Worm (Caenorhabditis elegans) whole organism, L2 larva: Measurements from ENCODE around the gene R05F9.11.
"Not testable (repeated sequence)": the region's sequence is repeated elsewhere in the genome, so short reads cannot be mapped to it uniquely, and the experiment has no call there.

Experiments
- C34F6.9 ChIP-seq: fragments of 150-350 bp; optimal IDR thresholded peaks from 2 replicates; lab custom pipeline; 2014; ENCODE audit warnings: missing biosample characterization, missing genetic modification characterization
- F13H6.1 ChIP-seq: sonication (generic microtip); optimal IDR thresholded peaks from 2 replicates; lab custom pipeline; 2016; ENCODE audit warnings: missing genetic modification characterization, missing compliant biosample characterization
- R02D3.7 ChIP-seq: fragments of 150-350 bp; optimal IDR thresholded peaks from 2 replicates; lab custom pipeline; 2014; ENCODE audit warnings: missing biosample characterization, missing genetic modification characterization
- Y55F3AM.14 ChIP-seq: fragments of 200-800 bp; sonication (Bioruptor generic); optimal IDR thresholded peaks from 2 replicates; lab custom pipeline; 2018; ENCODE audit warnings: mild to moderate bottlenecking, missing genetic modification characterization, missing compliant biosample characterization
- ZK546.5 ChIP-seq: sonication (generic microtip); optimal IDR thresholded peaks from 2 replicates; lab custom pipeline; 2017; ENCODE audit warnings: missing biosample characterization, missing genetic modification characterization
- aly-2 ChIP-seq: fragments of 150-350 bp; optimal IDR thresholded peaks from 2 replicates; lab custom pipeline; 2014; ENCODE audit warnings: missing biosample characterization, missing genetic modification characterization
- ama-1 ChIP-seq: fragments of 150-350 bp; optimal IDR thresholded peaks from 2 replicates; lab custom pipeline; 2018; ENCODE audit warnings: inconsistent platforms
- blmp-1 ChIP-seq: sonication (generic microtip); optimal IDR thresholded peaks from 2 replicates; lab custom pipeline; 2017; ENCODE audit warnings: missing genetic modification characterization, mild to moderate bottlenecking, missing compliant biosample characterization, antibody characterized with exemption, moderate library complexity; ENCODE audit not compliant: insufficient read depth
- ceh-16 ChIP-seq: fragments of 150-350 bp; optimal IDR thresholded peaks from 2 replicates; lab custom pipeline; 2014; ENCODE audit warnings: missing biosample characterization, missing genetic modification characterization
- crh-2 ChIP-seq: sonication (generic microtip); optimal IDR thresholded peaks from 2 replicates; lab custom pipeline; 2017; ENCODE audit warnings: missing biosample characterization, missing genetic modification characterization
- dmd-4 ChIP-seq: sonication (generic microtip); optimal IDR thresholded peaks from 2 replicates; lab custom pipeline; 2017; ENCODE audit warnings: missing biosample characterization, missing genetic modification characterization
- elt-1 ChIP-seq: fragments of 150-350 bp; optimal IDR thresholded peaks from 2 replicates; lab custom pipeline; 2014; ENCODE audit warnings: missing biosample characterization, missing genetic modification characterization
- elt-3 ChIP-seq: sonication (generic microtip); optimal IDR thresholded peaks from 2 replicates; lab custom pipeline; 2017; ENCODE audit warnings: missing biosample characterization, missing genetic modification characterization
- fos-1 ChIP-seq: fragments of 150-350 bp; optimal IDR thresholded peaks from 2 replicates; lab custom pipeline; 2014; ENCODE audit warnings: missing biosample characterization, missing genetic modification characterization
- gmeb-1 ChIP-seq: fragments of 150-350 bp; optimal IDR thresholded peaks from 2 replicates; lab custom pipeline; 2014; ENCODE audit warnings: missing biosample characterization, missing genetic modification characterization
- lin-11 ChIP-seq: fragments of 150-350 bp; sonication (generic microtip); optimal IDR thresholded peaks from 2 replicates; lab custom pipeline; 2014; ENCODE audit warnings: missing biosample characterization, missing genetic modification characterization, inconsistent platforms, mixed read lengths
- lin-13 ChIP-seq: fragments of 150-350 bp; optimal IDR thresholded peaks from 2 replicates; lab custom pipeline; 2014; ENCODE audit warnings: missing biosample characterization, missing genetic modification reagents, missing genetic modification characterization
- lsy-2 ChIP-seq, 2 experiments: fragments of 150-350 bp in 1 of 2; sonication (generic microtip) in 1 of 2; optimal IDR thresholded peaks; 2 replicates each; lab custom pipeline; 2014 to 2017; ENCODE audit warnings: missing biosample characterization in 2 of 2, missing genetic modification characterization in 2 of 2
- mab-5 ChIP-seq: fragments of 150-350 bp; optimal IDR thresholded peaks from 2 replicates; lab custom pipeline; 2014; ENCODE audit warnings: missing biosample characterization, missing genetic modification characterization
- mbf-1 ChIP-seq: sonication (generic microtip); optimal IDR thresholded peaks from 2 replicates; lab custom pipeline; 2017; ENCODE audit warnings: missing biosample characterization, missing genetic modification characterization
- mdl-1 ChIP-seq, 2 experiments: fragments of 150-350 bp in 1 of 2; sonication (generic microtip) in 1 of 2; optimal IDR thresholded peaks; 2 replicates each; lab custom pipeline; 2017; ENCODE audit warnings: missing biosample characterization in 2 of 2, missing genetic modification characterization in 2 of 2
- nhr-12 ChIP-seq: fragments of 150-350 bp; optimal IDR thresholded peaks from 2 replicates; lab custom pipeline; 2014; ENCODE audit warnings: missing biosample characterization, missing genetic modification characterization
- nhr-129 ChIP-seq: fragments of 150-350 bp; optimal IDR thresholded peaks from 2 replicates; lab custom pipeline; 2014; ENCODE audit warnings: missing biosample characterization, missing genetic modification characterization
- nhr-21 ChIP-seq: fragments of 150-350 bp; optimal IDR thresholded peaks from 2 replicates; lab custom pipeline; 2014; ENCODE audit warnings: missing biosample characterization, missing genetic modification characterization
- nhr-237 ChIP-seq: fragments of 150-350 bp; optimal IDR thresholded peaks from 2 replicates; lab custom pipeline; 2014; ENCODE audit warnings: missing biosample characterization, missing genetic modification characterization
- nhr-25 ChIP-seq: fragments of 150-350 bp; sonication (generic microtip); optimal IDR thresholded peaks from 3 replicates; lab custom pipeline; 2014; ENCODE audit warnings: missing biosample characterization, missing genetic modification characterization
- nhr-6 ChIP-seq: fragments of 150-350 bp; optimal IDR thresholded peaks from 2 replicates; lab custom pipeline; 2014; ENCODE audit warnings: missing biosample characterization, missing genetic modification characterization
- nhr-77 ChIP-seq: fragments of 150-350 bp; optimal IDR thresholded peaks from 2 replicates; lab custom pipeline; 2014; ENCODE audit warnings: missing biosample characterization, missing genetic modification characterization
- peb-1 ChIP-seq: fragments of 150-350 bp; optimal IDR thresholded peaks from 2 replicates; lab custom pipeline; 2014; ENCODE audit warnings: missing biosample characterization, missing genetic modification characterization
- sem-4 ChIP-seq: fragments of 150-350 bp; optimal IDR thresholded peaks from 2 replicates; lab custom pipeline; 2014; ENCODE audit warnings: missing biosample characterization, missing genetic modification reagents, missing genetic modification characterization
- skn-1 ChIP-seq: sonication (generic microtip); optimal IDR thresholded peaks from 2 replicates; lab custom pipeline; 2017; ENCODE audit warnings: missing biosample characterization, missing genetic modification characterization
- sma-9 ChIP-seq, 2 experiments: fragments of 150-350 bp in 1 of 2; sonication (generic microtip) in 1 of 2; optimal IDR thresholded peaks; 2 replicates each; lab custom pipeline; 2014 to 2016; ENCODE audit warnings: missing genetic modification characterization in 2 of 2, mild to moderate bottlenecking in 1 of 2, missing biosample characterization in 1 of 2, missing compliant biosample characterization in 1 of 2, missing genetic modification reagents in 1 of 2, moderate library complexity in 1 of 2
- snpc-4 ChIP-seq: fragments of 150-350 bp; optimal IDR thresholded peaks from 2 replicates; lab custom pipeline; 2014; ENCODE audit warnings: missing biosample characterization, missing genetic modification characterization
- unc-55 ChIP-seq: fragments of 150-350 bp; sonication (generic microtip); optimal IDR thresholded peaks from 3 replicates; lab custom pipeline; 2014; ENCODE audit warnings: missing biosample characterization, missing genetic modification reagents, missing genetic modification characterization
- unc-62 ChIP-seq: fragments of 150-350 bp; optimal IDR thresholded peaks from 2 replicates; lab custom pipeline; 2014; ENCODE audit warnings: missing biosample characterization, missing genetic modification reagents, missing genetic modification characterization
- ztf-1 ChIP-seq: fragments of 200-800 bp; sonication (Bioruptor generic); conservative IDR thresholded peaks from 2 replicates; pipeline ENCODE4 v1.3.6; 2022; ENCODE audit warnings: missing genetic modification characterization, missing compliant biosample characterization
- ztf-11 ChIP-seq: sonication (generic microtip); optimal IDR thresholded peaks from 2 replicates; lab custom pipeline; 2017; ENCODE audit warnings: missing biosample characterization, missing genetic modification characterization
- ztf-4 ChIP-seq: fragments of 150-350 bp; optimal IDR thresholded peaks from 2 replicates; lab custom pipeline; 2014; ENCODE audit warnings: missing biosample characterization, missing genetic modification characterization

R05F9.11 gene

DNA sequence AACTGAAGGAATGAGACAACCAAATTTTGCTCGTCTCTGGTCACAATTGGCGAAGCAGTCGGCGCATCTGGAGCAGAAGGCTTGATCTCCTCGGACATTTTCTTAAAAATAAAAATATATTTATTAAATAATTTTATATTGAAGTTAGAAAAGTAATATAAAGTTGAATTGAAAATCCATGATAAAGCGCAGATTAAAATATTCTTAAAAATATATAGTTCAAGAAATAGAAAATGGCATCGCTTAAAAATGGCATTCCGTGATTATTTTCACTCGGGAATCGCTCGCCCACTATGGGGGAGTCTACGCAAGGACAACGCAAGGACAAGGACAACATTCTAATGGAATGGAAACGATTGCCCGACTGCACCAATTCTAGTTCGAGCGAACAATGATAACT lies 10.3 kb downstream of the R05F9.11 start, which contains the start of gene sgt-1:
TSS of gene sgt-1 (minus strand) at position 101 of the 400 bp plus-strand sequence.
- TF ChIP-seq ama-1; aly-2; ceh-16 (tag; lab: Kevin White, UChicago): not testable (repeated sequence)

ce11 chrII:4902035-4902434 lies 12.0 kb downstream of the R05F9.11 start, which contains the start of gene R05F9.9:
TSS of gene R05F9.9 (minus strand) at chrII:4902100.
- TF ChIP-seq lin-11 = no peak
- TF ChIP-seq mab-5 (tag; lab: Kevin White, UChicago) = no peak
- TF ChIP-seq sem-4 (tag; lab: Kevin White, UChicago) = no peak
- no peak for TF ChIP-seq Y55F3AM.14
- no peak for TF ChIP-seq nhr-6 (tag; lab: Kevin White, UChicago)
- no peak for TF ChIP-seq sma-9 (GFP tag; optimal IDR thresholded peaks at IDR 0.05; lab: Kevin White, UChicago)
- no peak for TF ChIP-seq sma-9 (tag; optimal IDR thresholded peaks at IDR 0.05; lab: Kevin White, UChicago)
- no peak for TF ChIP-seq nhr-12 (tag; lab: Kevin White, UChicago)
- peak; percentile 70 for TF ChIP-seq unc-55 (GFP tag; lab: Kevin White, UChicago)
- no peak for TF ChIP-seq ztf-11 (tag; lab: Kevin White, UChicago)
- TF ChIP-seq elt-3 (tag; lab: Kevin White, UChicago) = no peak
- peak; percentile 67 for TF ChIP-seq C34F6.9 (tag; lab: Kevin White, UChicago)
- no peak for TF ChIP-seq R02D3.7
- no peak for TF ChIP-seq mdl-1 (tag; optimal IDR thresholded peaks at IDR 0.05; lab: Kevin White, UChicago)
- no peak for TF ChIP-seq nhr-77 (tag; lab: Kevin White, UChicago)
- TF ChIP-seq nhr-25 (tag; lab: Kevin White, UChicago) = no peak
- TF ChIP-seq F13H6.1 (tag; lab: Kevin White, UChicago) = no peak
- no peak for TF ChIP-seq ZK546.5 (tag; lab: Kevin White, UChicago)
- TF ChIP-seq crh-2 (tag; lab: Kevin White, UChicago) = peak; percentile 72
- peak in 1 of 2 experiments; percentile 74 for TF ChIP-seq lsy-2 (tag; optimal IDR thresholded peaks at IDR 0.05; lab: Kevin White, UChicago)
- no peak for TF ChIP-seq peb-1 (tag; lab: Kevin White, UChicago)
- peak; percentile 62 for TF ChIP-seq ama-1
- TF ChIP-seq unc-62 (GFP tag; lab: Kevin White, UChicago) = no peak
- TF ChIP-seq elt-1 = no peak
- peak; percentile 15 for TF ChIP-seq gmeb-1 (tag; lab: Kevin White, UChicago)
- TF ChIP-seq ztf-4 (tag; lab: Kevin White, UChicago) = peak; percentile 82
- TF ChIP-seq fos-1 (tag; lab: Kevin White, UChicago) = no peak
- no peak for TF ChIP-seq skn-1 (tag; lab: Kevin White, UChicago)
- peak; percentile 16 for TF ChIP-seq lin-13 (GFP tag; lab: Kevin White, UChicago)
- TF ChIP-seq dmd-4 (tag; lab: Kevin White, UChicago) = no peak
- no peak for TF ChIP-seq snpc-4 (tag; lab: Kevin White, UChicago)
- peak; percentile 2 for TF ChIP-seq nhr-129 (tag; lab: Kevin White, UChicago)
- TF ChIP-seq nhr-237 (tag; lab: Kevin White, UChicago) = no peak
- no peak for TF ChIP-seq blmp-1 (tag; lab: Kevin White, UChicago)
- no peak for TF ChIP-seq nhr-21

- not testable (repeated sequence) for TF ChIP-seq skn-1 (tag; lab: Kevin White, UChicago); snpc-4 (tag; lab: Kevin White, UChicago); unc-55 (GFP tag; lab: Kevin White, UChicago)
Observed at ce11 chrII:4898529-4898928, 15.5 kb downstream of the R05F9.11 start, which contains the start of gene msp-32. TSS of gene msp-32 (plus strand) at chrII:4898829.

ce11 chrII:4892594-4892993 lies 21.4 kb downstream of the R05F9.11 start, which contains the start of gene msp-33:
TSS of gene msp-33 (minus strand) at chrII:4892694.
- TF ChIP-seq ztf-1 (GFP tag; lab: Robert Waterston, UW) (no peak), nhr-129 (tag; lab: Kevin White, UChicago) (no peak), ama-1 (no peak), nhr-25 (tag; lab: Kevin White, UChicago) (no peak), gmeb-1 (tag; lab: Kevin White, UChicago) (no peak), crh-2 (tag; lab: Kevin White, UChicago) (no peak), nhr-237 (tag; lab: Kevin White, UChicago) (no peak), ZK546.5 (tag; lab: Kevin White, UChicago) (no peak), lsy-2 (tag; optimal IDR thresholded peaks at IDR 0.05; lab: Kevin White, UChicago) (no peak), mbf-1 (tag; lab: Kevin White, UChicago) (no peak), sma-9 (GFP tag; optimal IDR thresholded peaks at IDR 0.05; lab: Kevin White, UChicago) (no peak), sma-9 (tag; optimal IDR thresholded peaks at IDR 0.05; lab: Kevin White, UChicago) (no peak)
